Worm (Caenorhabditis elegans): Measurements from ENCODE around the gene C27A7.5.

ce11 chrV:12188830-12189229 is 26.7 kb upstream of the C27A7.5 start:
- TF ChIP-seq nhr-10 (tag; optimal IDR thresholded peaks at IDR 0.05): no peak
- no peak for TF ChIP-seq snpc-4 (tag; optimal IDR thresholded peaks at IDR 0.05)

Measured in whole organism, L4 larva.